Fruit fly (Drosophila melanogaster): ENCODE results near the gene Cpr65Ay.
A peak's percentile ranks its signal among the peaks of the same experiment; 100 is the strongest.

The Cpr65Ay gene

DNA sequence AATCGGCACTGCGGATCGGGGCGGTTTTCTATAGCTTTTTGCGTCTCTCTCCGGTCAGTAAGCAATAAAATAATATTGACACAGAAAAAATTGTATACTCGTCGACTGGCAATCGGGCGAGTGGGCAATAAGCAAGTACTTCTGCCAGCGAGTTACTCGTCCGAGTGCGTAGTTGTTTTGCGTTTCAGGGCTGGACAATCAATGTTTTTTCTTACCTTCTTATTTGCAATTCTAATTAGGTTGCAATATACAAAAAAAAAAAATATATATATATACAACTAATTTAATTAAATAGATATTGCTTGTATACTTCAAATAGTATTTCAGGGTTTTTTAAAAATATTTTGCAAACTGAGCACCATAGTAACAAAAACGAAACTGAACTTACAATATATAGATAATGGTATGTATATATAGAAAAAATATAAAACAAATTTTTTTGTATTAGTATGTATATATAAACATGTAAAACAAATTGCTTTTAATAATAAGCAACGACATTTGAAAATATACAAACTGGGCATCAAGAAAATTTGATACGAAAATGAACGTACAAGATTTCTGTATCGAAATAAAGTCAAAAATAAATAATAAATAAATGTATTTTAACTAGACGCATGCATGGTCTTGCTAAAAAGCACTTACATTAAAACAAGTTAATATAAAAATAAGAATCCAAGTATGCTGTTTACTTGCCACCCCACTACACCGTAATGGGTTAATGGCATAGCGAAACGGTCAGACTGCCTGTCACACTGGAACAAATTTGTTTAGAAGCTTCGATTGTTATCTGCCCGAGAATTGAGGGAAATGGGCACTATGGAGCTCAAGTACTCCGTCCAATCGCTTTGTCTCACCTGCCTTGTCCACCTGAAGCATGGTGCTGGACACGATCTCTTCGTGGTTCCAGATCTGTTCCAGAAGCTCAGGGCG lies 30.8 kb upstream of the Cpr65Ay start, which contains the start of the genes D19A and CG7386 (continued):
- TF ChIP-seq Kr (GFP tag; optimal IDR thresholded peaks at IDR 0.05) (no peak), pum (GFP tag; optimal IDR thresholded peaks at IDR 0.05) (peak; percentile 28), prd (optimal IDR thresholded peaks at IDR 0.05) (no peak), prd (GFP tag; IDR thresholded peaks at IDR 0.05) (peak; percentile 66), CG9797 (GFP tag; optimal IDR thresholded peaks at IDR 0.05) (no peak), h (optimal IDR thresholded peaks at IDR 0.05) (no peak), CG15514 (GFP tag; optimal IDR thresholded peaks at IDR 0.05) (peak; percentile 76), HmgZ (tag; optimal IDR thresholded peaks at IDR 0.05) (peak; percentile 46), Neu2 (GFP tag; optimal IDR thresholded peaks at IDR 0.05; ENCODE audit: borderline replicate concordance) (no peak), zen (tag; optimal IDR thresholded peaks at IDR 0.05) (peak; percentile 3), Nf-YB (GFP tag; optimal IDR thresholded peaks at IDR 0.05) (peak; percentile 29), CG16813 (GFP tag; IDR thresholded peaks at IDR 0.05; ENCODE audit: partially characterized antibody) (no peak), CHES-1-like (GFP tag; optimal IDR thresholded peaks at IDR 0.05) (peak; percentile 22), stwl (tag; optimal IDR thresholded peaks at IDR 0.05) (peak; percentile 62), MBD-R2 (GFP tag; IDR thresholded peaks at IDR 0.05) (peak; percentile 92), Optix (GFP tag; IDR thresholded peaks at IDR 0.05) (peak; percentile 61), CG4282 (GFP tag; optimal IDR thresholded peaks at IDR 0.05) (no peak), onecut (GFP tag; IDR thresholded peaks at IDR 0.05) (peak; percentile 57), Xbp1 (GFP tag; optimal IDR thresholded peaks at IDR 0.05) (peak; percentile 67), Dbx (GFP tag; IDR thresholded peaks at IDR 0.05) (peak; percentile 79), zen2 (GFP tag; IDR thresholded peaks at IDR 0.05; ENCODE audit: partially characterized antibody) (no peak), ham (GFP tag; IDR thresholded peaks at IDR 0.05) (no peak), lola (GFP tag; optimal IDR thresholded peaks at IDR 0.05) (peak in 1 of 3 experiments; percentile 15), ac (GFP tag; optimal IDR thresholded peaks at IDR 0.05) (no peak), Fer3 (tag; optimal IDR thresholded peaks at IDR 0.05) (peak; percentile 54), grau (tag; optimal IDR thresholded peaks at IDR 0.05) (peak; percentile 49), CkIIα-i1 (GFP tag; IDR thresholded peaks at IDR 0.05) (no peak), cg (GFP tag; optimal IDR thresholded peaks at IDR 0.05) (peak; percentile 24), salm (tag; optimal IDR thresholded peaks at IDR 0.05) (no peak), CG7372 (GFP tag; IDR thresholded peaks at IDR 0.05) (peak; percentile 32; the same call in 1 of the 2 replicates), Lim3 (GFP tag; IDR thresholded peaks at IDR 0.05) (no peak), gcm (GFP tag; optimal IDR thresholded peaks at IDR 0.05) (peak; percentile 24), pnt (GFP tag; optimal IDR thresholded peaks at IDR 0.05) (peak; percentile 39), bsh (GFP tag; optimal IDR thresholded peaks at IDR 0.05) (peak in 1 of 2 experiments; percentile 55), CG1647 (GFP tag; optimal IDR thresholded peaks at IDR 0.05) (peak; percentile 55), GATAe (GFP tag; conservative IDR thresholded peaks at IDR 0.05) (no peak), Ets97D (GFP tag; optimal IDR thresholded peaks at IDR 0.05) (peak; percentile 57), HmgD (GFP tag; optimal IDR thresholded peaks at IDR 0.05) (peak; percentile 62), CG14860 (GFP tag; IDR thresholded peaks at IDR 0.05; ENCODE audit: partially characterized antibody) (no peak), Hr39 (optimal IDR thresholded peaks at IDR 0.05) (no peak), CG32532 (GFP tag; IDR thresholded peaks at IDR 0.05) (peak; percentile 80), CG17328 (GFP tag; IDR thresholded peaks at IDR 0.05) (peak; percentile 54), CG4820 (GFP tag; optimal IDR thresholded peaks at IDR 0.05) (peak; percentile 13), CG14965 (GFP tag; optimal IDR thresholded peaks at IDR 0.05; ENCODE audit: borderline replicate concordance) (no peak), CG15073 (GFP tag; optimal IDR thresholded peaks at IDR 0.05) (no peak), CG10147 (GFP tag; optimal IDR thresholded peaks at IDR 0.05) (peak; percentile 45), dmrt99B (tag; optimal IDR thresholded peaks at IDR 0.05) (peak; percentile 45), dan (GFP tag; IDR thresholded peaks at IDR 0.05) (no peak)
